Fruit fly (Drosophila melanogaster) whole organism, prepupa: ENCODE data around the gene pad.

ENCODE experiments used
- Blimp-1 ChIP-seq: fragments of 200-800 bp; sonication (Bioruptor generic); optimal IDR thresholded peaks from 3 replicates; lab custom pipeline; 2017; ENCODE audit warnings: missing biosample characterization, missing genetic modification characterization, mild to moderate bottlenecking, moderate library complexity, missing genetic modification reagents
- CG10631 ChIP-seq: fragments of 200-800 bp; sonication (Bioruptor generic); optimal IDR thresholded peaks from 2 replicates; lab custom pipeline; 2016; ENCODE audit warnings: missing biosample characterization, missing genetic modification characterization
- CG10669 ChIP-seq: fragments of 200-800 bp; sonication (Bioruptor generic); optimal IDR thresholded peaks from 3 replicates; lab custom pipeline; 2018; ENCODE audit warnings: missing biosample characterization, mild to moderate bottlenecking, missing genetic modification characterization, moderate library complexity
- CG11294 ChIP-seq: fragments of 200-800 bp; sonication (Bioruptor generic); IDR thresholded peaks from 2 replicates; pipeline ENCODE4 v1.3.6; 2022; ENCODE audit warnings: missing biosample characterization, missing genetic modification characterization
- CG11762 ChIP-seq: fragments of 200-800 bp; sonication (Bioruptor generic); optimal IDR thresholded peaks from 3 replicates; lab custom pipeline; 2016; ENCODE audit warnings: missing biosample characterization, missing genetic modification characterization; ENCODE audit not compliant: insufficient read depth
- CG11902 ChIP-seq: fragments of 200-800 bp; sonication (Bioruptor generic); optimal IDR thresholded peaks from 3 replicates; lab custom pipeline; 2016; ENCODE audit warnings: missing biosample characterization, missing genetic modification characterization
- CG1621 ChIP-seq: fragments of 200-800 bp; sonication (Bioruptor generic); optimal IDR thresholded peaks from 3 replicates; lab custom pipeline; 2018; ENCODE audit warnings: missing biosample characterization, mild to moderate bottlenecking, missing genetic modification characterization
- CG16779 ChIP-seq: fragments of 200-800 bp; sonication (Bioruptor generic); optimal IDR thresholded peaks from 3 replicates; lab custom pipeline; 2017; ENCODE audit warnings: missing biosample characterization, mild to moderate bottlenecking, missing genetic modification characterization
- CG3032 ChIP-seq: fragments of 200-800 bp; optimal IDR thresholded peaks from 2 replicates; lab custom pipeline; 2019; ENCODE audit warnings: missing biosample characterization, mild to moderate bottlenecking, missing genetic modification characterization, moderate library complexity
- CG4318 ChIP-seq: fragments of 200-800 bp; sonication (Bioruptor generic); optimal IDR thresholded peaks from 3 replicates; lab custom pipeline; 2017; ENCODE audit warnings: missing biosample characterization, mild to moderate bottlenecking, missing genetic modification characterization
- CG6792 ChIP-seq: fragments of 200-800 bp; sonication (Bioruptor generic); optimal IDR thresholded peaks from 3 replicates; lab custom pipeline; 2016; ENCODE audit warnings: missing biosample characterization, missing genetic modification characterization
- CG6854 ChIP-seq: fragments of 200-800 bp; sonication (Bioruptor generic); optimal IDR thresholded peaks from 2 replicates; lab custom pipeline; 2017; ENCODE audit warnings: missing biosample characterization, mild to moderate bottlenecking, missing genetic modification characterization
- CG8119 ChIP-seq: fragments of 200-800 bp; sonication (Bioruptor generic); IDR thresholded peaks from 3 replicates; pipeline ENCODE4 v1.3.6; 2022; ENCODE audit warnings: missing biosample characterization, missing genetic modification characterization
- CG8319 ChIP-seq: fragments of 200-800 bp; sonication (Bioruptor generic); optimal IDR thresholded peaks from 3 replicates; lab custom pipeline; 2016; ENCODE audit warnings: missing biosample characterization, missing genetic modification characterization
- CG9139 ChIP-seq: fragments of 200-800 bp; sonication (Bioruptor generic); optimal IDR thresholded peaks from 3 replicates; lab custom pipeline; 2017; ENCODE audit warnings: missing biosample characterization, mild to moderate bottlenecking, missing genetic modification characterization
- Eip75B ChIP-seq: fragments of 200-800 bp; sonication (Bioruptor generic); optimal IDR thresholded peaks from 3 replicates; lab custom pipeline; 2016; ENCODE audit warnings: missing biosample characterization, missing genetic modification characterization
- Eip78C ChIP-seq: fragments of 200-800 bp; sonication (Bioruptor generic); peaks from one replicate; lab custom pipeline; 2016; ENCODE audit warnings: missing biosample characterization, missing genetic modification characterization
- Eip93F ChIP-seq: fragments of 200-800 bp; sonication (Bioruptor generic); optimal IDR thresholded peaks from 2 replicates; lab custom pipeline; 2016; ENCODE audit warnings: missing biosample characterization, mild to moderate bottlenecking, missing genetic modification characterization
- Ets21C ChIP-seq: fragments of 200-800 bp; sonication (Bioruptor generic); optimal IDR thresholded peaks from 3 replicates; lab custom pipeline; 2016; ENCODE audit warnings: missing biosample characterization, missing genetic modification characterization
- Gug ChIP-seq: fragments of 200-800 bp; sonication (Bioruptor generic); IDR thresholded peaks from 2 replicates; pipeline ENCODE4 v1.3.6; 2022; ENCODE audit warnings: missing biosample characterization, missing genetic modification characterization
- Hr38 ChIP-seq: sonication (Bioruptor generic); optimal IDR thresholded peaks from 2 replicates; lab custom pipeline; 2016; ENCODE audit warnings: missing biosample characterization, missing genetic modification characterization
- Hr39 ChIP-seq: fragments of 200-800 bp; sonication (Bioruptor generic); optimal IDR thresholded peaks from 2 replicates; lab custom pipeline; 2016; ENCODE audit warnings: missing biosample characterization, missing genetic modification characterization
- Lpt ChIP-seq: fragments of 200-800 bp; sonication (Bioruptor generic); optimal IDR thresholded peaks from 3 replicates; lab custom pipeline; 2016; ENCODE audit warnings: missing biosample characterization, missing genetic modification characterization
- Met ChIP-seq: fragments of 200-800 bp; sonication (Bioruptor generic); optimal IDR thresholded peaks from 3 replicates; lab custom pipeline; 2016; ENCODE audit warnings: missing biosample characterization, missing genetic modification characterization
- OdsH ChIP-seq: fragments of 200-800 bp; sonication (Bioruptor generic); optimal IDR thresholded peaks from 3 replicates; lab custom pipeline; 2016; ENCODE audit warnings: missing biosample characterization, missing genetic modification characterization
- Smox ChIP-seq: fragments of 200-800 bp; sonication (Bioruptor generic); optimal IDR thresholded peaks from 3 replicates; lab custom pipeline; 2016; ENCODE audit warnings: missing biosample characterization, missing genetic modification characterization
- Sox102F ChIP-seq: fragments of 200-800 bp; sonication (Bioruptor generic); optimal IDR thresholded peaks from 2 replicates; lab custom pipeline; 2016; ENCODE audit warnings: missing biosample characterization, mild to moderate bottlenecking, missing genetic modification characterization
- Sox14 ChIP-seq: fragments of 200-800 bp; sonication (Bioruptor generic); optimal IDR thresholded peaks from 3 replicates; lab custom pipeline; 2016; ENCODE audit warnings: missing biosample characterization, missing genetic modification characterization
- acj6 ChIP-seq: fragments of 200-800 bp; sonication (Bioruptor generic); optimal IDR thresholded peaks from 3 replicates; lab custom pipeline; 2016; ENCODE audit warnings: missing biosample characterization, missing genetic modification characterization
- cyc ChIP-seq: fragments of 200-800 bp; sonication (Bioruptor generic); optimal IDR thresholded peaks from 3 replicates; lab custom pipeline; 2016; ENCODE audit warnings: missing biosample characterization, missing genetic modification characterization
- dac ChIP-seq: fragments of 200-800 bp; sonication (Bioruptor generic); optimal IDR thresholded peaks from 2 replicates; lab custom pipeline; 2017; ENCODE audit warnings: missing biosample characterization, mild to moderate bottlenecking, missing genetic modification characterization
- dsx ChIP-seq: fragments of 200-800 bp; optimal IDR thresholded peaks from 3 replicates; lab custom pipeline; 2019; ENCODE audit warnings: missing biosample characterization, mild to moderate bottlenecking, missing genetic modification characterization, moderate library complexity; ENCODE audit not compliant: poor library complexity, severe bottlenecking
- esn ChIP-seq: fragments of 200-800 bp; sonication (Bioruptor generic); optimal IDR thresholded peaks from 2 replicates; lab custom pipeline; 2016; ENCODE audit warnings: missing biosample characterization, mild to moderate bottlenecking, missing genetic modification characterization, moderate library complexity
- fd85E ChIP-seq: fragments of 200-800 bp; sonication (Bioruptor generic); optimal IDR thresholded peaks from 3 replicates; lab custom pipeline; 2016; ENCODE audit warnings: missing biosample characterization, missing genetic modification characterization
- lz ChIP-seq: fragments of 200-800 bp; sonication (Bioruptor generic); optimal IDR thresholded peaks from 3 replicates; lab custom pipeline; 2016; ENCODE audit warnings: missing biosample characterization, missing genetic modification characterization
- pdm3 ChIP-seq: fragments of 200-800 bp; sonication (Bioruptor generic); optimal IDR thresholded peaks from 3 replicates; lab custom pipeline; 2016; ENCODE audit warnings: missing biosample characterization, missing genetic modification characterization
- spab ChIP-seq: fragments of 200-800 bp; sonication (Bioruptor generic); optimal IDR thresholded peaks from 2 replicates; lab custom pipeline; 2017; ENCODE audit warnings: missing biosample characterization, mild to moderate bottlenecking, missing genetic modification characterization, missing genetic modification reagents
- ss ChIP-seq, 2 experiments: fragments of 200-800 bp; sonication (Bioruptor generic); optimal IDR thresholded peaks; 2 replicates in 1 of 2; 3 replicates in 1 of 2; lab custom pipeline; 2017 to 2018; ENCODE audit warnings: mild to moderate bottlenecking in 2 of 2, missing biosample characterization in 2 of 2, missing genetic modification characterization in 2 of 2, moderate library complexity in 1 of 2
- svp ChIP-seq: fragments of 200-800 bp; sonication (Bioruptor generic); peaks from one replicate; lab custom pipeline; 2016; ENCODE audit warnings: missing biosample characterization, missing genetic modification characterization
- vri ChIP-seq: fragments of 200-800 bp; sonication (Bioruptor generic); optimal IDR thresholded peaks from 3 replicates; lab custom pipeline; 2016; ENCODE audit warnings: missing biosample characterization, mild to moderate bottlenecking, missing genetic modification characterization

pad gene

DNA sequence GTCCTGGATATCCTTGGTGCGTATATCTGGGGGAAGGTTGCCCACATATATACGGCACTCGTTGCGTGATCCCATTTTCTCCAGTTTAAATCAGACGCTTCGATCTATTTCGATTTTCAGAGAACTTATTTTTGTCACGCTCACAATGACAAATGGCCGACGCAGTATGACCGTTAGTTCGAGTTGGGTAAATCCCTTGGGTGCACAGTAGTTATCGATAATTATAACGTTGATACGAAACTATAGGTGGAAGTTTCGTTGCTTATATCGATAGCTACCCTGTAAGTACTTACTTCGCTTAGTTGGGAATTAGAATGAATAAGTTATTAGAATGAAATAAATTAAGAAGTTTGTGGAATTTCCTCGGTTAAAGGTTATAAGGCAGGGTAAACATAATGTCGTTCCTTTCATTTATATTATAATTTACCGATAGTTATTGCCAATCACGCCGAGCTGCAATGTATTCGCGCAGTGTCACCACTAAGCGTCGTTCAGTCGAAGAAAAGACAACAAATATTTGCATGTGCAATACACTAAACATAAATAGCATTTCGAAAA is at the start of gene pad, which contains the start of gene SF2 (continued):
- peak in 1 of 2 experiments; percentile 75 for TF ChIP-seq ss (GFP tag; optimal IDR thresholded peaks at IDR 0.05; lab: Kevin White, UChicago)
- peak; percentile 90 for TF ChIP-seq Eip78C (GFP tag; lab: Kevin White, UChicago)
- TF ChIP-seq CG11902 (GFP tag; lab: Kevin White, UChicago): peak; percentile 69
- TF ChIP-seq CG10669 (GFP tag; lab: Kevin White, UChicago): peak; percentile 56
- TF ChIP-seq CG10631 (GFP tag; lab: Kevin White, UChicago): peak; percentile 82
- TF ChIP-seq CG16779 (tag; lab: Kevin White, UChicago): no peak
- peak; percentile 77 for TF ChIP-seq acj6 (GFP tag; lab: Kevin White, UChicago)
- TF ChIP-seq spab (GFP tag; lab: Kevin White, UChicago): no peak

dm6 chr3R:16295513-16296123 is 46.5 kb upstream of the pad start:
- no peak for TF ChIP-seq Hr38 (GFP tag; lab: Kevin White, UChicago)
- no peak for TF ChIP-seq CG11762
- no peak for TF ChIP-seq CG6854 (GFP tag; lab: Kevin White, UChicago)
- no peak for TF ChIP-seq dac (GFP tag; lab: Kevin White, UChicago)
- TF ChIP-seq CG11294: no peak
- TF ChIP-seq svp (GFP tag; lab: Kevin White, UChicago): no peak
- no peak for TF ChIP-seq CG6792 (GFP tag; lab: Kevin White, UChicago)
- no peak for TF ChIP-seq Met (GFP tag; lab: Kevin White, UChicago)

- no peak for TF ChIP-seq Hr38 (GFP tag; lab: Kevin White, UChicago)
- peak; percentile 51 for TF ChIP-seq Blimp-1 (GFP tag; lab: Kevin White, UChicago)
- no peak for TF ChIP-seq Met (GFP tag; lab: Kevin White, UChicago)
- peak; percentile 23 for TF ChIP-seq esn (GFP tag; lab: Kevin White, UChicago)
- no peak for TF ChIP-seq CG8319 (GFP tag; lab: Kevin White, UChicago)
- no peak for TF ChIP-seq CG9139 (GFP tag; lab: Kevin White, UChicago)
- no peak for TF ChIP-seq Sox102F
- no peak for TF ChIP-seq pdm3
- TF ChIP-seq CG11902 (GFP tag; lab: Kevin White, UChicago): no peak
- TF ChIP-seq svp (GFP tag; lab: Kevin White, UChicago): no peak
- TF ChIP-seq Ets21C (GFP tag; lab: Kevin White, UChicago): no peak
- no peak for TF ChIP-seq CG11294
- no peak for TF ChIP-seq CG11762
- no peak for TF ChIP-seq Sox14
- no peak for TF ChIP-seq OdsH (GFP tag; lab: Kevin White, UChicago)
- TF ChIP-seq CG10631 (GFP tag; lab: Kevin White, UChicago): no peak
- peak; percentile 64 for TF ChIP-seq dsx (GFP tag; lab: Kevin White, UChicago)
- TF ChIP-seq spab (GFP tag; lab: Kevin White, UChicago): no peak
- no peak for TF ChIP-seq Hr39 (GFP tag; lab: Kevin White, UChicago)
- TF ChIP-seq fd85E (GFP tag; lab: Kevin White, UChicago): no peak
- TF ChIP-seq ss (GFP tag; optimal IDR thresholded peaks at IDR 0.05; lab: Kevin White, UChicago): no peak
- no peak for TF ChIP-seq CG8119 (GFP tag; lab: Robert Waterston, UW)
- TF ChIP-seq Eip93F (GFP tag; lab: Kevin White, UChicago): peak; percentile 38
- peak; percentile 73 for TF ChIP-seq vri
- TF ChIP-seq lz (GFP tag; lab: Kevin White, UChicago): no peak
- TF ChIP-seq CG16779 (tag; lab: Kevin White, UChicago): no peak
- TF ChIP-seq Eip75B (GFP tag; lab: Kevin White, UChicago): no peak
- TF ChIP-seq Lpt: peak; percentile 3
- no peak for TF ChIP-seq dac (GFP tag; lab: Kevin White, UChicago)
- peak; percentile 17 for TF ChIP-seq CG1621 (tag; lab: Kevin White, UChicago)
- TF ChIP-seq Eip78C (GFP tag; lab: Kevin White, UChicago): peak; percentile 69
- no peak for TF ChIP-seq CG4318
- no peak for TF ChIP-seq CG3032 (tag; lab: Kevin White, UChicago)
- no peak for TF ChIP-seq Gug (GFP tag; lab: Robert Waterston, UW)
- no peak for TF ChIP-seq Smox (GFP tag; lab: Kevin White, UChicago)
- TF ChIP-seq CG6854 (GFP tag; lab: Kevin White, UChicago): peak; percentile 75
- TF ChIP-seq cyc: no peak
- no peak for TF ChIP-seq CG10669 (GFP tag; lab: Kevin White, UChicago)
Observed at dm6 chr3R:16305185-16305989, 36.7 kb upstream of the pad start, which contains the start of gene Zip89B. Gene Zip89B (plus strand): TSS chr3R:16305758.
